Fruit fly (Drosophila melanogaster): ENCODE measurements around the gene spri.

spri gene

DNA sequence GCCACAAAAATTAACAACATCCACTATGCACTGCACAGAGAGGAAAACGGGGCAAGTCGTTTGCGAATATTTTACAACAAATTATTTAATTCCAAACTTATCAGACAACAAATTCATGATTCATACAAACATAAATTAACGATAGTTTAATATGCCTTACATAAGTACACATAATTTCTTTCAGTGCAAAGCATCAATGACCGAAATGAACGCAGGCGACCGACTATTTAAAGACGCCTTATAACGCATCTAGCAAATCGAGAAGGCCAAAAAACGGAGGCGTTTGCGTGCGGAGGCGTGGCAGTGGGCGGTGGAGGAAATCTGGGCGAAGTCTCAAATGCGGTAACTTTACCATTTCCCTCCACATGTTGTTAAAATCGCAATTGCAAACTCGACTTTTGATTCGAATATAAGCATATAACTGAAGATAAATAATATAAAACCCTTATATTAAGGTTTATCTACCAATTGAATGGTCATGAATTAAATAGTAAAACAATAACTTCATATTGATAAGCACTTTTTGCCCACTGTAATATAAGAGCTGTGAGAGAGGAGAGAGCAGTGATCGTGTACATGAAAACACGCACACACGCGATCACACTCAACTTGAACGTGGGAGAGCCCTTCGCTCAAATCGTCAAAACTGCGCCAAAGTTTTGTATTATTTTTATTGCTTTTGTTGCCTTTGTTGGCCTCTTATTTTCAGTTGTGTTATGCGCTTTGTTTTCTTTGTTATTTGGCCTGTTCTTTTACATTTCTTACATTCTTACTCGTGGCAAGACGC is 38.0 kb downstream of the spri start (continued):
- TF ChIP-seq CG13123 (GFP tag; optimal IDR thresholded peaks at IDR 0.05) (peak; percentile 56), CG12104 (GFP tag; optimal IDR thresholded peaks at IDR 0.05) (peak; percentile 87), CG13624 (GFP tag; optimal IDR thresholded peaks at IDR 0.05) (peak; percentile 85), nom (GFP tag; optimal IDR thresholded peaks at IDR 0.05) (peak; percentile 53), cwo (GFP tag; optimal IDR thresholded peaks at IDR 0.05) (peak; percentile 78), CG10565 (GFP tag; optimal IDR thresholded peaks at IDR 0.05) (peak; percentile 44), lola (GFP tag; optimal IDR thresholded peaks at IDR 0.05) (peak in 1 of 3 experiments; percentile 89), CG12071 (GFP tag; optimal IDR thresholded peaks at IDR 0.05) (peak; percentile 87), CG8089 (GFP tag; optimal IDR thresholded peaks at IDR 0.05) (peak; percentile 80), CG34422 (GFP tag; IDR thresholded peaks at IDR 0.05) (peak; percentile 90), CG6765 (GFP tag; optimal IDR thresholded peaks at IDR 0.05) (peak; percentile 78), ci (GFP tag; IDR thresholded peaks at IDR 0.05) (peak; percentile 94), Fer2 (tag; optimal IDR thresholded peaks at IDR 0.05) (peak; percentile 61), CG15479 (GFP tag; optimal IDR thresholded peaks at IDR 0.05) (no peak), CG33213 (GFP tag; optimal IDR thresholded peaks at IDR 0.05) (peak; percentile 80), CG6854 (GFP tag; optimal IDR thresholded peaks at IDR 0.05) (peak; percentile 28), onecut (GFP tag; IDR thresholded peaks at IDR 0.05) (peak; percentile 83), p53 (GFP tag; optimal IDR thresholded peaks at IDR 0.05) (peak; percentile 81), fru (optimal IDR thresholded peaks at IDR 0.05) (no peak), odd (GFP tag; optimal IDR thresholded peaks at IDR 0.05) (peak; percentile 73), run (tag; optimal IDR thresholded peaks at IDR 0.05) (peak; percentile 86), CG8944 (GFP tag; optimal IDR thresholded peaks at IDR 0.05) (peak; percentile 91), CG3065 (GFP tag; optimal IDR thresholded peaks at IDR 0.05) (peak; percentile 26), sqz (GFP tag; optimal IDR thresholded peaks at IDR 0.05) (peak; percentile 76), nerfin-1 (tag; optimal IDR thresholded peaks at IDR 0.05) (peak; percentile 85), CG17802 (tag; optimal IDR thresholded peaks at IDR 0.05) (peak; percentile 81), CG11456 (GFP tag; IDR thresholded peaks at IDR 0.05) (peak; percentile 85), wor (GFP tag; IDR thresholded peaks at IDR 0.05) (peak; percentile 92), tgo (GFP tag; IDR thresholded peaks at IDR 0.05) (peak; percentile 89), CG13296 (GFP tag; optimal IDR thresholded peaks at IDR 0.05) (peak; percentile 79), Xrp1 (GFP tag; IDR thresholded peaks at IDR 0.05) (peak; percentile 92), pb (GFP tag; optimal IDR thresholded peaks at IDR 0.05) (peak; percentile 86), chif (GFP tag; optimal IDR thresholded peaks at IDR 0.05) (peak; percentile 78 to 90), CG32532 (GFP tag; IDR thresholded peaks at IDR 0.05) (peak; percentile 52), zf30C (GFP tag; optimal IDR thresholded peaks at IDR 0.05) (peak; percentile 45), Ada2b (GFP tag; IDR thresholded peaks at IDR 0.05) (peak; percentile 88), tap (tag; optimal IDR thresholded peaks at IDR 0.05) (peak; percentile 92), CG2202 (tag; optimal IDR thresholded peaks at IDR 0.05) (peak; percentile 78), esg (GFP tag; conservative IDR thresholded peaks at IDR 0.05) (peak; percentile 88), CG6254 (GFP tag; optimal IDR thresholded peaks at IDR 0.05) (peak; percentile 80), insv (GFP tag; optimal IDR thresholded peaks at IDR 0.05) (no peak), Usf (GFP tag; optimal IDR thresholded peaks at IDR 0.05) (peak; percentile 50), ATbp (GFP tag; optimal IDR thresholded peaks at IDR 0.05) (peak; percentile 85), pho (GFP tag; optimal IDR thresholded peaks at IDR 0.05) (peak; percentile 68), pnt (GFP tag; optimal IDR thresholded peaks at IDR 0.05) (peak; percentile 91), ash1 (GFP tag; optimal IDR thresholded peaks at IDR 0.05) (no peak), Hey (tag; optimal IDR thresholded peaks at IDR 0.05) (no peak), da (GFP tag; optimal IDR thresholded peaks at IDR 0.05) (peak; percentile 84), nau (GFP tag; optimal IDR thresholded peaks at IDR 0.05) (peak; percentile 82)

All from whole organism, embryonic.